Fruit fly (Drosophila melanogaster): ENCODE results near the gene Nop56.

dm6 chr3R:22423996-22424395 is 3.1 kb upstream of the Nop56 start:
- TF ChIP-seq Pif1B (GFP tag; optimal IDR thresholded peaks at IDR 0.05) (no peak), EcR (GFP tag; optimal IDR thresholded peaks at IDR 0.05) (peak; percentile 30), CG8301 (tag; optimal IDR thresholded peaks at IDR 0.05) (no peak), CG17806 (tag; optimal IDR thresholded peaks at IDR 0.05) (peak; percentile 58), CG9948 (tag; optimal IDR thresholded peaks at IDR 0.05) (peak; percentile 50)

Data from whole organism, pupa.